Fruit fly (Drosophila melanogaster) whole organism, prepupa: ENCODE data around the gene CG8051.

Experiments
- Blimp-1 ChIP-seq: fragments of 200-800 bp; sonication (Bioruptor generic); optimal IDR thresholded peaks from 3 replicates; lab custom pipeline; 2017; ENCODE audit warnings: missing biosample characterization, missing genetic modification characterization, mild to moderate bottlenecking, moderate library complexity, missing genetic modification reagents
- CG15336 ChIP-seq: fragments of 200-800 bp; sonication (Bioruptor generic); IDR thresholded peaks from 2 replicates; pipeline ENCODE4 v1.3.6; 2022; ENCODE audit warnings: missing biosample characterization, missing genetic modification characterization
- CG1621 ChIP-seq: fragments of 200-800 bp; sonication (Bioruptor generic); optimal IDR thresholded peaks from 3 replicates; lab custom pipeline; 2018; ENCODE audit warnings: missing biosample characterization, mild to moderate bottlenecking, missing genetic modification characterization
- CG16779 ChIP-seq: fragments of 200-800 bp; sonication (Bioruptor generic); optimal IDR thresholded peaks from 3 replicates; lab custom pipeline; 2017; ENCODE audit warnings: missing biosample characterization, mild to moderate bottlenecking, missing genetic modification characterization
- CG34406 ChIP-seq: fragments of 200-800 bp; sonication (Bioruptor generic); optimal IDR thresholded peaks from 3 replicates; lab custom pipeline; 2016; ENCODE audit warnings: missing biosample characterization, missing genetic modification characterization
- CG6163 ChIP-seq: fragments of 200-800 bp; sonication (Bioruptor generic); IDR thresholded peaks from 3 replicates; pipeline ENCODE4 v1.3.6; 2022; ENCODE audit warnings: missing biosample characterization, missing genetic modification characterization
- CG8119 ChIP-seq: fragments of 200-800 bp; sonication (Bioruptor generic); IDR thresholded peaks from 3 replicates; pipeline ENCODE4 v1.3.6; 2022; ENCODE audit warnings: missing biosample characterization, missing genetic modification characterization
- CG8632 ChIP-seq: fragments of 200-800 bp; sonication (Bioruptor generic); optimal IDR thresholded peaks from 3 replicates; lab custom pipeline; 2016; ENCODE audit warnings: missing biosample characterization, missing genetic modification characterization
- Gug ChIP-seq: fragments of 200-800 bp; sonication (Bioruptor generic); IDR thresholded peaks from 2 replicates; pipeline ENCODE4 v1.3.6; 2022; ENCODE audit warnings: missing biosample characterization, missing genetic modification characterization
- Hr39 ChIP-seq: fragments of 200-800 bp; sonication (Bioruptor generic); optimal IDR thresholded peaks from 2 replicates; lab custom pipeline; 2016; ENCODE audit warnings: missing biosample characterization, missing genetic modification characterization
- fd59A ChIP-seq: fragments of 200-800 bp; sonication (Bioruptor generic); optimal IDR thresholded peaks from 2 replicates; lab custom pipeline; 2017; ENCODE audit warnings: missing biosample characterization, mild to moderate bottlenecking, missing genetic modification characterization, missing genetic modification reagents
- fd85E ChIP-seq: fragments of 200-800 bp; sonication (Bioruptor generic); optimal IDR thresholded peaks from 3 replicates; lab custom pipeline; 2016; ENCODE audit warnings: missing biosample characterization, missing genetic modification characterization

- no peak for TF ChIP-seq CG8119
- no peak for TF ChIP-seq Gug (GFP tag; lab: Robert Waterston, UW)
- no peak for TF ChIP-seq fd59A (GFP tag; lab: Kevin White, UChicago)
- TF ChIP-seq CG6163 (GFP tag; lab: Robert Waterston, UW), result no peak
- TF ChIP-seq CG34406 (GFP tag; lab: Kevin White, UChicago), result no peak
- TF ChIP-seq CG8632 (GFP tag; lab: Kevin White, UChicago), result no peak
- no peak for TF ChIP-seq CG1621 (tag; lab: Kevin White, UChicago)
- TF ChIP-seq Hr39 (GFP tag; lab: Kevin White, UChicago), result no peak
- no peak for TF ChIP-seq fd85E (GFP tag; lab: Kevin White, UChicago)
- no peak for TF ChIP-seq CG16779 (tag; lab: Kevin White, UChicago)
- no peak for TF ChIP-seq CG15336 (GFP tag; lab: Robert Waterston, UW)
- TF ChIP-seq Blimp-1 (GFP tag; lab: Kevin White, UChicago), result no peak
These were observed 19.0 kb upstream of the CG8051 start for dm6 chrX:19326730-19327129.
